Worm (Caenorhabditis elegans): ENCODE data around the gene rab-35.

ce11 chrIII:11334346-11334745, 23.0 kb upstream of the rab-35 start:
- no peak for TF ChIP-seq K02D7.2 (tag; optimal IDR thresholded peaks at IDR 0.05)
- TF ChIP-seq nfya-1 (tag; optimal IDR thresholded peaks at IDR 0.05), result no peak
- TF ChIP-seq nhr-11 (tag; optimal IDR thresholded peaks at IDR 0.05), result no peak
- TF ChIP-seq elt-2 (tag; optimal IDR thresholded peaks at IDR 0.05), result no peak
- no peak for TF ChIP-seq syd-9 (tag; optimal IDR thresholded peaks at IDR 0.05)
- TF ChIP-seq ceh-48 (tag; optimal IDR thresholded peaks at IDR 0.05), result no peak
- TF ChIP-seq ceh-9 (tag; optimal IDR thresholded peaks at IDR 0.05), result no peak
- TF ChIP-seq pag-3 (tag; optimal IDR thresholded peaks at IDR 0.05; ENCODE audit: borderline replicate concordance), result no peak
- TF ChIP-seq ztf-16 (tag; optimal IDR thresholded peaks at IDR 0.05), result no peak
- TF ChIP-seq hlh-30 (tag; optimal IDR thresholded peaks at IDR 0.05; ENCODE audit: insufficient read depth), result no peak
- no peak for TF ChIP-seq ceh-22 (tag; optimal IDR thresholded peaks at IDR 0.05)
